Worm (Caenorhabditis elegans) whole organism, young adult: Measurements from ENCODE around the gene F49E11.2.

Experiments used
- C06A6.2 ChIP-seq: fragments of 200-800 bp; sonication (Bioruptor generic); conservative IDR thresholded peaks from 2 replicates; pipeline ENCODE4 v1.3.6; 2022; ENCODE audit warnings: missing genetic modification characterization, missing compliant biosample characterization
- Y53F4B.3 ChIP-seq: fragments of 200-800 bp; sonication (Bioruptor generic); IDR thresholded peaks from 2 replicates; pipeline ENCODE4 v1.3.6; 2022; ENCODE audit warnings: missing genetic modification reagents, missing genetic modification characterization, missing compliant biosample characterization
- Y56A3A.18 ChIP-seq: fragments of 200-800 bp; sonication (Bioruptor generic); IDR thresholded peaks from 2 replicates; pipeline ENCODE4 v1.3.6; 2022; ENCODE audit warnings: missing genetic modification reagents, missing genetic modification characterization, missing compliant biosample characterization
- Y67H2A.10 ChIP-seq: fragments of 200-800 bp; sonication (Bioruptor generic); conservative IDR thresholded peaks from 2 replicates; pipeline ENCODE4 v1.3.6; 2022; ENCODE audit warnings: missing genetic modification reagents, missing genetic modification characterization, missing compliant biosample characterization
- ama-1 ChIP-seq, 3 experiments: fragments of 150-350 bp in 1 of 3; sonication (generic microtip) in 2 of 3; optimal IDR thresholded peaks; 2 replicates each; lab custom pipeline; 2014 to 2018; ENCODE audit warnings: missing biosample characterization in 2 of 3, missing genetic modification characterization in 2 of 3, missing genetic modification reagents in 2 of 3
- aptf-2 ChIP-seq: fragments of 200-800 bp; sonication (Bioruptor generic); conservative IDR thresholded peaks from 2 replicates; pipeline ENCODE4 v1.3.6; 2022; ENCODE audit warnings: missing genetic modification reagents, missing genetic modification characterization, missing compliant biosample characterization
- atf-7 ChIP-seq: sonication (generic microtip); optimal IDR thresholded peaks from 2 replicates; lab custom pipeline; 2017; ENCODE audit warnings: mild to moderate bottlenecking, missing genetic modification characterization, missing compliant biosample characterization
- athp-1 ChIP-seq: sonication (generic microtip); optimal IDR thresholded peaks from 2 replicates; lab custom pipeline; 2017; ENCODE audit warnings: mild to moderate bottlenecking, missing genetic modification characterization, missing compliant biosample characterization
- attf-3 ChIP-seq: fragments of 200-800 bp; sonication (Bioruptor generic); conservative IDR thresholded peaks from 2 replicates; pipeline ENCODE4 v1.3.6; 2022; ENCODE audit warnings: missing genetic modification reagents, missing genetic modification characterization, missing compliant biosample characterization
- bed-2 ChIP-seq: fragments of 200-800 bp; sonication (Bioruptor generic); IDR thresholded peaks from 2 replicates; pipeline ENCODE4 v1.3.6; 2022; ENCODE audit warnings: missing genetic modification reagents, missing genetic modification characterization, missing compliant biosample characterization
- cebp-1 ChIP-seq, 2 experiments: fragments of 200-800 bp in 1 of 2; sonication (Bioruptor generic) in 1 of 2; sonication (generic microtip) in 1 of 2; IDR thresholded peaks in 1 of 2; optimal IDR thresholded peaks in 1 of 2; 2 replicates each; pipeline versions ENCODE4 v1.3.6 to Lab custom; 2017 to 2022; ENCODE audit warnings: missing compliant biosample characterization in 2 of 2, missing genetic modification characterization in 2 of 2, mild to moderate bottlenecking in 1 of 2, missing genetic modification reagents in 1 of 2, moderate library complexity in 1 of 2
- ceh-100 ChIP-seq: fragments of 200-800 bp; sonication (Bioruptor generic); IDR thresholded peaks from 2 replicates; pipeline ENCODE4 v1.3.6; 2022; ENCODE audit warnings: missing genetic modification reagents, missing genetic modification characterization, missing compliant biosample characterization
- ceh-27 ChIP-seq: fragments of 200-800 bp; sonication (Bioruptor generic); optimal IDR thresholded peaks from 2 replicates; lab custom pipeline; 2018; ENCODE audit warnings: mild to moderate bottlenecking, missing genetic modification characterization, moderate library complexity, missing compliant biosample characterization
- ceh-58 ChIP-seq: fragments of 200-800 bp; sonication (Bioruptor generic); IDR thresholded peaks from 2 replicates; pipeline ENCODE4 v1.3.6; 2022; ENCODE audit warnings: missing genetic modification characterization, missing compliant biosample characterization
- ceh-79 ChIP-seq: sonication (generic microtip); optimal IDR thresholded peaks from 2 replicates; lab custom pipeline; 2017; ENCODE audit warnings: mild to moderate bottlenecking, missing genetic modification characterization, missing compliant biosample characterization
- egl-44 ChIP-seq: fragments of 200-800 bp; sonication (Bioruptor generic); IDR thresholded peaks from 2 replicates; pipeline ENCODE4 v1.3.6; 2022; ENCODE audit warnings: missing genetic modification reagents, missing genetic modification characterization, missing compliant biosample characterization
- egrh-3 ChIP-seq: fragments of 200-800 bp; sonication (Bioruptor generic); IDR thresholded peaks from 2 replicates; pipeline ENCODE4 v1.3.6; 2022; ENCODE audit warnings: missing genetic modification reagents, missing genetic modification characterization, missing compliant biosample characterization
- ets-4 ChIP-seq: fragments of 200-800 bp; sonication (Bioruptor generic); optimal IDR thresholded peaks from 2 replicates; lab custom pipeline; 2018; ENCODE audit warnings: mild to moderate bottlenecking, missing genetic modification characterization, missing compliant biosample characterization
- gei-17 ChIP-seq: fragments of 200-800 bp; sonication (Bioruptor generic); optimal IDR thresholded peaks from 2 replicates; lab custom pipeline; 2018; ENCODE audit warnings: mild to moderate bottlenecking, missing genetic modification characterization, missing compliant biosample characterization
- him-1 ChIP-seq: sonication (generic microtip); optimal IDR thresholded peaks from 2 replicates; lab custom pipeline; 2016; ENCODE audit warnings: missing genotype, missing genetic modification reagents, missing genetic modification characterization, missing compliant biosample characterization
- hlh-26 ChIP-seq: fragments of 200-800 bp; sonication (Bioruptor generic); conservative IDR thresholded peaks from 2 replicates; pipeline ENCODE4 v1.3.6; 2022; ENCODE audit warnings: missing genetic modification reagents, missing genetic modification characterization, missing compliant biosample characterization
- lin-35 ChIP-seq, 3 experiments: fragments of 150-350 bp in 2 of 3; sonication (generic microtip) in 1 of 3; optimal IDR thresholded peaks; 2 replicates each; lab custom pipeline; 2014 to 2018; ENCODE audit warnings: missing biosample characterization in 3 of 3, missing genetic modification characterization in 3 of 3, missing genetic modification reagents in 3 of 3
- lin-54 ChIP-seq: fragments of 200-800 bp; sonication (Bioruptor generic); optimal IDR thresholded peaks from 2 replicates; lab custom pipeline; 2018; ENCODE audit warnings: mild to moderate bottlenecking, missing genetic modification characterization, missing compliant biosample characterization
- lir-1 ChIP-seq: fragments of 200-800 bp; sonication (Bioruptor generic); conservative IDR thresholded peaks from 2 replicates; pipeline ENCODE4 v1.3.6; 2022; ENCODE audit warnings: missing genetic modification reagents, missing genetic modification characterization, missing compliant biosample characterization
- madf-6 ChIP-seq: fragments of 200-800 bp; sonication (Bioruptor generic); IDR thresholded peaks from 2 replicates; pipeline ENCODE4 v1.3.6; 2022; ENCODE audit warnings: missing genetic modification reagents, missing genetic modification characterization, missing compliant biosample characterization
- mel-28 ChIP-seq: sonication (generic microtip); optimal IDR thresholded peaks from 2 replicates; lab custom pipeline; 2016; ENCODE audit warnings: borderline replicate concordance, mild to moderate bottlenecking, missing genetic modification characterization, missing compliant biosample characterization
- nhr-27 ChIP-seq: fragments of 200-800 bp; sonication (Bioruptor generic); optimal IDR thresholded peaks from 2 replicates; lab custom pipeline; 2018; ENCODE audit warnings: mild to moderate bottlenecking, missing genetic modification characterization, moderate library complexity, missing compliant biosample characterization
- nhr-80 ChIP-seq: sonication (generic microtip); optimal IDR thresholded peaks from 2 replicates; lab custom pipeline; 2016; ENCODE audit warnings: missing genetic modification characterization, missing compliant biosample characterization
- pha-4 ChIP-seq: fragments of 150-350 bp; sonication (generic microtip); optimal IDR thresholded peaks from 2 replicates; lab custom pipeline; 2014; ENCODE audit warnings: missing biosample characterization, missing genetic modification reagents, missing genetic modification characterization
- rcor-1 ChIP-seq: fragments of 200-800 bp; sonication (Bioruptor generic); IDR thresholded peaks from 2 replicates; pipeline ENCODE4 v1.3.6; 2022; ENCODE audit warnings: missing genetic modification reagents, missing genetic modification characterization, missing compliant biosample characterization
- sdz-38 ChIP-seq: sonication (generic microtip); optimal IDR thresholded peaks from 2 replicates; lab custom pipeline; 2016; ENCODE audit warnings: missing genotype, missing genetic modification characterization, missing compliant biosample characterization
- snpc-1.1 ChIP-seq: sonication (generic microtip); optimal IDR thresholded peaks from 2 replicates; lab custom pipeline; 2017; ENCODE audit warnings: missing genetic modification characterization, mild to moderate bottlenecking, missing compliant biosample characterization, antibody characterized with exemption, moderate library complexity, missing genotype, missing genetic modification reagents; ENCODE audit not compliant: insufficient read depth
- snpc-4 ChIP-seq, 5 experiments: fragments of 150-350 bp in 1 of 5; sonication (generic microtip) in 4 of 5; optimal IDR thresholded peaks; 2 replicates each; lab custom pipeline; 2014 to 2018; ENCODE audit warnings: missing genetic modification characterization in 5 of 5, missing biosample characterization in 3 of 5, antibody characterized with exemption in 2 of 5, mild to moderate bottlenecking in 2 of 5, missing compliant biosample characterization in 2 of 5, missing genotype in 2 of 5, moderate library complexity in 2 of 5, missing genetic modification reagents in 1 of 5
- tbp1 ChIP-seq: fragments of 200-800 bp; sonication (Bioruptor generic); optimal IDR thresholded peaks from 2 replicates; lab custom pipeline; 2018; ENCODE audit warnings: mild to moderate bottlenecking, missing genetic modification characterization, missing compliant biosample characterization
- unc-130 ChIP-seq: sonication (generic microtip); optimal IDR thresholded peaks from 2 replicates; lab custom pipeline; 2016; ENCODE audit warnings: missing genetic modification reagents, missing genetic modification characterization, missing compliant biosample characterization
- zfh-2 ChIP-seq: fragments of 200-800 bp; sonication (Bioruptor generic); conservative IDR thresholded peaks from 2 replicates; pipeline ENCODE4 v1.3.6; 2022; ENCODE audit warnings: missing genetic modification reagents, missing genetic modification characterization, missing compliant biosample characterization
- ztf-18 ChIP-seq: sonication (generic microtip); optimal IDR thresholded peaks from 2 replicates; lab custom pipeline; 2016; ENCODE audit warnings: missing genotype, mild to moderate bottlenecking, missing genetic modification characterization, missing compliant biosample characterization
- ztf-26 ChIP-seq: sonication (generic microtip); optimal IDR thresholded peaks from 2 replicates; lab custom pipeline; 2017; ENCODE audit warnings: missing genetic modification characterization, missing compliant biosample characterization
- ztf-6 ChIP-seq: fragments of 200-800 bp; sonication (Bioruptor generic); IDR thresholded peaks from 2 replicates; pipeline ENCODE4 v1.3.6; 2022; ENCODE audit warnings: missing genetic modification reagents, missing genetic modification characterization, missing compliant biosample characterization

Gene F49E11.2

DNA sequence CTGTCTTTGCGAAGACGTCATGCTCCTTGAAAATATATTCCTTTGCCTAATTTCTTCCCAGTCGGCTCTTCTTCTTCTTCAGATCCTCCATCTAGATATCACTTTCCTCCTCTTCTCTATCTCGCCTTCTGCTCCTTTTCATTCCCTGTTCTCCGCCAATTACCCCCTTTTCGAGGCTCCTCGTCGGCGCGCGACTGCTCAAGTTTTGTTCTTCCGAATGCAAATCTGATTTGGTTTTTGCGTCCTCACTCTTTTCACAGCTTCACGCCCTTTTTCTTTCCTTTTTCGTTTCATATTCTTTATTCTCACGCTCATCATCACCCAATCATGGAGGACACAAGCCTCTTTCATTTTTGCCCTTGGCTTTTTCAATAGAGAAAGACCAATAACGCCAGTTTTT, 22.0 kb downstream of the F49E11.2 start:
- TF ChIP-seq ceh-100 (GFP tag; lab: Robert Waterston, UW) = no peak
- TF ChIP-seq zfh-2 (GFP tag; lab: Robert Waterston, UW) = peak; percentile 73
- TF ChIP-seq egrh-3 (GFP tag; lab: Robert Waterston, UW) = 0 out of 2 replicates have a peak, but pooled peaks have one; percentile 8

- TF ChIP-seq cebp-1 (GFP tag; IDR thresholded peaks at IDR 0.05; lab: Robert Waterston, UW) (no peak), cebp-1 (tag; optimal IDR thresholded peaks at IDR 0.05; lab: Kevin White, UChicago) (no peak), attf-3 (GFP tag; lab: Robert Waterston, UW) (no peak), egl-44 (GFP tag; lab: Robert Waterston, UW) (no peak), lin-54 (GFP tag; lab: Kevin White, UChicago) (no peak), lin-35 (GFP tag; optimal IDR thresholded peaks at IDR 0.05; lab: Kevin White, UChicago) (no peak), nhr-27 (tag; lab: Kevin White, UChicago) (no peak), ztf-26 (no peak), aptf-2 (GFP tag; lab: Robert Waterston, UW) (no peak), ceh-79 (no peak), gei-17 (GFP tag; lab: Kevin White, UChicago) (no peak), Y67H2A.10 (GFP tag; lab: Robert Waterston, UW) (no peak), C06A6.2 (GFP tag; lab: Robert Waterston, UW) (no peak), sdz-38 (tag; lab: Kevin White, UChicago) (no peak)
Observed at ce11 chrIV:13015801-13016404, 22.9 kb downstream of the F49E11.2 start.

ce11 chrIV:13013711-13014341, 25.0 kb downstream of the F49E11.2 start:
- TF ChIP-seq snpc-4 (GFP tag; optimal IDR thresholded peaks at IDR 0.05; lab: Kevin White, UChicago) = no peak
- TF ChIP-seq snpc-4 (tag; optimal IDR thresholded peaks at IDR 0.05; lab: Kevin White, UChicago) = peak; percentile 41 to 84 (median 62)
- TF ChIP-seq ztf-18 (tag; lab: Kevin White, UChicago) = no peak

DNA sequence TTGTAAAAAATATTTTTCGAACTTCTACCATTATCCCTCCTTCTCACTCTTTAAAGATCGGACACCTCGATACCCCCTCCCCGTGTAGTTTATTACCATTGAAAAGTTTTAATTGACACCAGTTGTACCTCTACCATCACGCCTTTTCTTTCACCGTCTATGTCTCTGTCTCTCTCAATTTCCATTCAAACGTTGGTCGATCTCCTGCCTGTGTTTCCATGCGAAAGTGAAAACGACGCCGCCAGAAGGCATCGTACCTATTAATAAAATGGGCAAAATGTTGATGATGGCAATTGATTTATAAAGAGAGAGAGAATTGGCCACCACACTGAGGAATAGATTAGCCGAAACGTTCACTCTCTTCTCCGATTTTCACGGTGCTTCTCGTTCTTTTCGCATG, 25.6 kb downstream of the F49E11.2 start:
- TF ChIP-seq Y53F4B.3 (GFP tag; lab: Robert Waterston, UW) (no peak), C06A6.2 (GFP tag; lab: Robert Waterston, UW) (0 out of 2 replicates have a peak, but pooled peaks have one; percentile 14), nhr-80 (peak; percentile 2), atf-7 (no peak), ets-4 (GFP tag; lab: Kevin White, UChicago) (no peak), tbp1 (GFP tag; lab: Kevin White, UChicago) (no peak), Y56A3A.18 (GFP tag; lab: Robert Waterston, UW) (no peak), ztf-6 (no peak)

- TF ChIP-seq him-1 (tag; lab: Kevin White, UChicago) = no peak
- no peak for TF ChIP-seq ceh-27 (GFP tag; lab: Kevin White, UChicago)
- TF ChIP-seq ceh-58 (GFP tag; lab: Robert Waterston, UW) = no peak
- no peak for TF ChIP-seq ets-4 (GFP tag; lab: Kevin White, UChicago)
- no peak for TF ChIP-seq madf-6
- TF ChIP-seq athp-1 (tag; lab: Kevin White, UChicago) = no peak
- no peak for TF ChIP-seq bed-2
- no peak for TF ChIP-seq snpc-1.1 (tag; lab: Kevin White, UChicago)
- no peak for TF ChIP-seq lir-1 (GFP tag; lab: Robert Waterston, UW)
- TF ChIP-seq unc-130 (GFP tag; lab: Kevin White, UChicago) = no peak
- no peak for TF ChIP-seq rcor-1 (GFP tag; lab: Robert Waterston, UW)
- no peak for TF ChIP-seq lin-35 (GFP tag; optimal IDR thresholded peaks at IDR 0.05; lab: Kevin White, UChicago)
- no peak for TF ChIP-seq hlh-26 (GFP tag; lab: Robert Waterston, UW)
- TF ChIP-seq pha-4 (tag; lab: Kevin White, UChicago) = no peak
- TF ChIP-seq mel-28 (tag; lab: Kevin White, UChicago) = no peak
- TF ChIP-seq ama-1 (optimal IDR thresholded peaks at IDR 0.05; lab: Kevin White, UChicago) = no peak
- no peak for TF ChIP-seq ama-1 (GFP tag; optimal IDR thresholded peaks at IDR 0.05; lab: Kevin White, UChicago)
Observed at ce11 chrIV:13009507-13009906, 29.3 kb downstream of the F49E11.2 start.
